Fruit fly (Drosophila melanogaster): ENCODE results near the gene mdlc.
A peak's percentile ranks its signal among the peaks of the same experiment; 100 is the strongest.

Gene mdlc

dm6 chr3R:20057501-20057900, at the start of gene mdlc:
TSS of gene mdlc (plus strand) at chr3R:20057748.
- no peak for TF ChIP-seq CG17801 (GFP tag; optimal IDR thresholded peaks at IDR 0.05; ENCODE audit: partially characterized antibody)

dm6 chr3R:20008372-20009051, 49.0 kb upstream of the mdlc start, which contains the start of the genes Hs6st and MED25:
TSS of gene Hs6st (minus strand) at chr3R:20008512.
TSS of gene MED25 (plus strand) at chr3R:20008947.
- peak; percentile 81 for TF ChIP-seq CG17801 (GFP tag; optimal IDR thresholded peaks at IDR 0.05; ENCODE audit: partially characterized antibody)

- no peak for TF ChIP-seq CG17801 (GFP tag; optimal IDR thresholded peaks at IDR 0.05; ENCODE audit: partially characterized antibody)
Observed at dm6 chr3R:20010942-20011341, 46.6 kb upstream of the mdlc start.

dm6 chr3R:20012688-20013087, 44.9 kb upstream of the mdlc start:
- TF ChIP-seq CG17801 (GFP tag; optimal IDR thresholded peaks at IDR 0.05; ENCODE audit: partially characterized antibody): no peak

dm6 chr3R:20013404-20013922, 44.1 kb upstream of the mdlc start, which contains the start of the genes CG17190 and CG4836:
TSS of gene CG17190 (minus strand) at chr3R:20013504.
TSS of gene CG4836 (plus strand) at chr3R:20013872.
- no peak for TF ChIP-seq CG17801 (GFP tag; optimal IDR thresholded peaks at IDR 0.05; ENCODE audit: partially characterized antibody)

- TF ChIP-seq CG17801 (GFP tag; optimal IDR thresholded peaks at IDR 0.05; ENCODE audit: partially characterized antibody): peak; percentile 56
Observed at dm6 chr3R:20021152-20021769, 36.3 kb upstream of the mdlc start, which contains the start of the genes PIG-L and psidin. TSS of gene PIG-L (minus strand) at chr3R:20021338. TSS of gene psidin (plus strand) at chr3R:20021704.

dm6 chr3R:20027841-20028240, 29.7 kb upstream of the mdlc start, which contains the start of the genes CG4424 and CG4854:
TSS of gene CG4424 (minus strand) at chr3R:20028040.
TSS of gene CG4854 (plus strand) at chr3R:20028058.
- TF ChIP-seq CG17801 (GFP tag; optimal IDR thresholded peaks at IDR 0.05; ENCODE audit: partially characterized antibody): no peak

- peak; percentile 61 for TF ChIP-seq CG17801 (GFP tag; optimal IDR thresholded peaks at IDR 0.05; ENCODE audit: partially characterized antibody)
Observed at dm6 chr3R:20031043-20031763, 26.3 kb upstream of the mdlc start, which contains the start of gene trem. TSS of gene trem (minus strand) at chr3R:20031309.

dm6 chr3R:20031764-20032079, 25.8 kb upstream of the mdlc start, which contains the start of gene idc:
TSS of gene idc (plus strand) at chr3R:20031823.
- TF ChIP-seq CG17801 (GFP tag; optimal IDR thresholded peaks at IDR 0.05; ENCODE audit: partially characterized antibody): no peak

- peak; percentile 93 for TF ChIP-seq CG17801 (GFP tag; optimal IDR thresholded peaks at IDR 0.05; ENCODE audit: partially characterized antibody)
Observed at dm6 chr3R:20035887-20036286, 21.7 kb upstream of the mdlc start, which contains the start of gene Regnase-1. TSS of gene Regnase-1 (minus strand) at chr3R:20036056.

dm6 chr3R:20042457-20042856, 15.1 kb upstream of the mdlc start, which contains the start of the genes CG33934 and Indy-2:
TSS of gene CG33934 (plus strand) at chr3R:20042757.
TSS of gene Indy-2 (plus strand) at chr3R:20042757.
- TF ChIP-seq CG17801 (GFP tag; optimal IDR thresholded peaks at IDR 0.05; ENCODE audit: partially characterized antibody): no peak

dm6 chr3R:20055809-20056208, 1.7 kb upstream of the mdlc start, which contains the start of gene CG17193:
TSS of gene CG17193 (minus strand) at chr3R:20056097.
- TF ChIP-seq CG17801 (GFP tag; optimal IDR thresholded peaks at IDR 0.05; ENCODE audit: partially characterized antibody): no peak

- TF ChIP-seq CG17801 (GFP tag; optimal IDR thresholded peaks at IDR 0.05; ENCODE audit: partially characterized antibody): no peak
Observed at dm6 chr3R:20058960-20059359, 1.4 kb downstream of the mdlc start.

- no peak for TF ChIP-seq CG17801 (GFP tag; optimal IDR thresholded peaks at IDR 0.05; ENCODE audit: partially characterized antibody)
Observed at dm6 chr3R:20059650-20060049, 2.1 kb downstream of the mdlc start, which contains the start of gene CG4390. TSS of gene CG4390 (minus strand) at chr3R:20059750.

- no peak for TF ChIP-seq CG17801 (GFP tag; optimal IDR thresholded peaks at IDR 0.05; ENCODE audit: partially characterized antibody)
Observed at dm6 chr3R:20066435-20066834, 8.9 kb downstream of the mdlc start.

All from ovary, adult (tissue).